Worm (Caenorhabditis elegans): Measurements from ENCODE around the gene ZC250.4.

- no peak for TF ChIP-seq dmd-4 (tag; optimal IDR thresholded peaks at IDR 0.05; ENCODE audit: borderline replicate concordance)
- TF ChIP-seq ets-4 (tag; optimal IDR thresholded peaks at IDR 0.05), result no peak
- no peak for TF ChIP-seq ceh-18 (tag; optimal IDR thresholded peaks at IDR 0.05)
Measured at ce11 chrV:5772503-5772902, 40.4 kb downstream of the ZC250.4 start.
